Worm (Caenorhabditis elegans) whole organism, L2 larva: ENCODE results near the gene best-20.

Experiments used
- F13H6.1 ChIP-seq: sonication (generic microtip); optimal IDR thresholded peaks from 2 replicates; lab custom pipeline; 2016; ENCODE audit warnings: missing genetic modification characterization, missing compliant biosample characterization
- dmd-4 ChIP-seq: sonication (generic microtip); optimal IDR thresholded peaks from 2 replicates; lab custom pipeline; 2017; ENCODE audit warnings: missing biosample characterization, missing genetic modification characterization
- elt-3 ChIP-seq: sonication (generic microtip); optimal IDR thresholded peaks from 2 replicates; lab custom pipeline; 2017; ENCODE audit warnings: missing biosample characterization, missing genetic modification characterization
- lin-11 ChIP-seq: fragments of 150-350 bp; sonication (generic microtip); optimal IDR thresholded peaks from 2 replicates; lab custom pipeline; 2014; ENCODE audit warnings: missing biosample characterization, missing genetic modification characterization, inconsistent platforms, mixed read lengths
- lsy-2 ChIP-seq, 2 experiments: fragments of 150-350 bp in 1 of 2; sonication (generic microtip) in 1 of 2; optimal IDR thresholded peaks; 2 replicates each; lab custom pipeline; 2014 to 2017; ENCODE audit warnings: missing biosample characterization in 2 of 2, missing genetic modification characterization in 2 of 2
- mdl-1 ChIP-seq, 2 experiments: fragments of 150-350 bp in 1 of 2; sonication (generic microtip) in 1 of 2; optimal IDR thresholded peaks; 2 replicates each; lab custom pipeline; 2017; ENCODE audit warnings: missing biosample characterization in 2 of 2, missing genetic modification characterization in 2 of 2
- nhr-11 ChIP-seq: fragments of 150-350 bp; optimal IDR thresholded peaks from 2 replicates; lab custom pipeline; 2014; ENCODE audit warnings: missing biosample characterization, missing genetic modification characterization
- nhr-237 ChIP-seq: fragments of 150-350 bp; optimal IDR thresholded peaks from 2 replicates; lab custom pipeline; 2014; ENCODE audit warnings: missing biosample characterization, missing genetic modification characterization
- ztf-11 ChIP-seq: sonication (generic microtip); optimal IDR thresholded peaks from 2 replicates; lab custom pipeline; 2017; ENCODE audit warnings: missing biosample characterization, missing genetic modification characterization
- ztf-4 ChIP-seq: fragments of 150-350 bp; optimal IDR thresholded peaks from 2 replicates; lab custom pipeline; 2014; ENCODE audit warnings: missing biosample characterization, missing genetic modification characterization

DNA sequence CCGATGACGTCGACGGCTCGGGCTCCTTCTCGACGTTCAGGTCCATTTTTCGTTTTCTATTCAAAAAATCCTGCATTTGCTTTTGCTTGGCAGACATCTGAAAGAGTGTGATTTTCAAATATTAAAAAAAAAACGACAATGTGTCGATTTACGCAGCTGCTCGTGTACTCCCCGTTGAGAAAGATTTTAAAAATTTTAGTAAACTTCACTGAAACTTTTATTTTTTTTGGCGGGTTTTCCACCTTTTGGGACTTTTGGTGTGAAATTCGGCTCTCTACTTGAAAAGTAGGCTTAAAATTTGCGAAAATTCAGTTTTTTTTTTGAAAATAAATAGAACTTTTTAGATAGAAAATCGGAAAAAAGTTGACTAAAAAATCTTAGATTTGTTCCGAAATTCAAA is 51.1 kb downstream of the best-20 start, which contains the start of gene M02B7.7:
- TF ChIP-seq F13H6.1 (tag; lab: Kevin White, UChicago) (no peak), mdl-1 (tag; optimal IDR thresholded peaks at IDR 0.05; lab: Kevin White, UChicago) (no peak), ztf-4 (no peak), ztf-11 (tag; lab: Kevin White, UChicago) (no peak), lin-11 (tag; lab: Kevin White, UChicago) (no peak), dmd-4 (tag; lab: Kevin White, UChicago) (no peak), nhr-11 (no peak), lsy-2 (tag; optimal IDR thresholded peaks at IDR 0.05; lab: Kevin White, UChicago) (no peak), nhr-237 (tag; lab: Kevin White, UChicago) (no peak), elt-3 (tag; lab: Kevin White, UChicago) (no peak)
